Worm (Caenorhabditis elegans) whole organism, L4/young adult: ENCODE results near the gene glna-2.

Experiments used
- dao-5 ChIP-seq: sonication (generic microtip); optimal IDR thresholded peaks from 2 replicates; lab custom pipeline; 2016; ENCODE audit warnings: missing genotype, missing genetic modification characterization, moderate library complexity, missing compliant biosample characterization
- him-1 ChIP-seq: sonication (generic microtip); optimal IDR thresholded peaks from 2 replicates; lab custom pipeline; 2016; ENCODE audit warnings: missing genotype, missing genetic modification reagents, missing genetic modification characterization, missing compliant biosample characterization

- no peak for TF ChIP-seq him-1 (tag; lab: Kevin White, UChicago)
- no peak for TF ChIP-seq dao-5 (tag; lab: Kevin White, UChicago)
Observed at ce11 chrII:8047264-8047663, 38.8 kb downstream of the glna-2 start, which contains the start of gene apn-1.
